Fruit fly (Drosophila melanogaster) whole organism, prepupa: Measurements from ENCODE around the gene Abd-B.

Source experiments
- CG3919 ChIP-seq: fragments of 200-800 bp; sonication (Bioruptor generic); optimal IDR thresholded peaks from 3 replicates; lab custom pipeline; 2016; ENCODE audit warnings: missing biosample characterization, missing genetic modification characterization
- CG6276 ChIP-seq: fragments of 200-800 bp; sonication (Bioruptor generic); optimal IDR thresholded peaks from 2 replicates; lab custom pipeline; 2017; ENCODE audit warnings: missing biosample characterization, mild to moderate bottlenecking, missing genetic modification characterization
- Eip93F ChIP-seq: fragments of 200-800 bp; sonication (Bioruptor generic); optimal IDR thresholded peaks from 2 replicates; lab custom pipeline; 2016; ENCODE audit warnings: missing biosample characterization, mild to moderate bottlenecking, missing genetic modification characterization
- Lpt ChIP-seq: fragments of 200-800 bp; sonication (Bioruptor generic); optimal IDR thresholded peaks from 3 replicates; lab custom pipeline; 2016; ENCODE audit warnings: missing biosample characterization, missing genetic modification characterization

DNA sequence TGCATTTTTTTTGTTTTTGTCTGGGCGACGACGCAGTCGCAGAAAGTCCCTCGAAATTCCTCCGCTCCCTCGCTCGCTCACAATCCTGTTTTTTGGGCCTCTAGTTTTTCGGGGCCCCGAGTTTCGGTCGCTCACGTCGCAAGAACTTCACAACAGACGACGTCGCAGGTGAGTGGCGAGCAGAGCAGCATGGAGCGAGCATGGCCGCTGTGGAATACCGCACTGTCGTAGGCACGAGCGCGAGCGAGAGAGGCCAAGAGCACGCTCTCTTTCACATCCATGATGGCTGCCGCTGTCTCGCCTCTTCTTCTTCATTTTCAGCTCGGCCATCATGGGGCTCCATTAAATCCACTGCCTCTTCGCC is 72.4 kb downstream of the Abd-B start:
- no peak for TF ChIP-seq CG6276 (GFP tag; lab: Kevin White, UChicago)
- no peak for TF ChIP-seq CG3919 (GFP tag; lab: Kevin White, UChicago)
- no peak for TF ChIP-seq Eip93F (GFP tag; lab: Kevin White, UChicago)
- no peak for TF ChIP-seq Lpt (GFP tag; lab: Kevin White, UChicago)
